Fruit fly (Drosophila melanogaster) whole organism, wandering third instar larva: ENCODE results near the gene Smox.

Source experiments
- Abd-B ChIP-seq: fragments of >200 bp; optimal IDR thresholded peaks from 2 replicates; lab custom pipeline; 2017; ENCODE audit warnings: missing biosample characterization, missing genetic modification characterization
- Hr78 ChIP-seq: fragments of >200 bp; optimal IDR thresholded peaks from 2 replicates; lab custom pipeline; 2017; ENCODE audit warnings: missing biosample characterization, missing genetic modification characterization
- dmrt93B ChIP-seq: fragments of 200-800 bp; sonication (Bioruptor generic); optimal IDR thresholded peaks from 2 replicates; lab custom pipeline; 2018; ENCODE audit warnings: missing biosample characterization, mild to moderate bottlenecking, missing genetic modification characterization
- psq ChIP-seq: fragments of 200-800 bp; sonication (Bioruptor generic); optimal IDR thresholded peaks from 3 replicates; lab custom pipeline; 2017; ENCODE audit warnings: missing biosample characterization, mild to moderate bottlenecking, missing genetic modification characterization, moderate library complexity
- usp ChIP-seq: fragments of >200 bp; optimal IDR thresholded peaks from 2 replicates; lab custom pipeline; 2017; ENCODE audit warnings: missing biosample characterization, missing genetic modification characterization

DNA sequence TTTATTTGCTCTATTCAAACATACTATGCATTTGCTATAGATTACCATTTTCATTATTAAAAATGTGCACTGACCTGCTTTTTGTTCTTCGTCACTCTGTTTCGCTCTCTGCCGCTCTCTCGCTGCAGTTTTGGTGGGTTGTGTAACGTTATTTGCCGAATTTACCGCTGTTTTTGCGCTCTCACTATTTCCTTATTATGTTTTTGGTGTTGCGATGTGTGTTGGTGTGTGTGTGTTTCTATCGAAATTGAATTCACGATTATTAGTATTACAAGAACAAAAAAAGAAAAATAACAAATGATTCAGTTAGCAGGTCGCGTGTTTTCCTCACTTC, 26.8 kb downstream of the Smox start:
- TF ChIP-seq dmrt93B (GFP tag; lab: Kevin White, UChicago), result no peak
- no peak for TF ChIP-seq psq
- no peak for TF ChIP-seq Abd-B (GFP tag; lab: Kevin White, UChicago)
- TF ChIP-seq Hr78 (GFP tag; lab: Kevin White, UChicago), result no peak
- TF ChIP-seq usp (GFP tag; lab: Kevin White, UChicago), result no peak
